Fruit fly (Drosophila melanogaster) whole organism: ENCODE measurements around the gene Ptth.

Experiments used
- CG8478 ChIP-seq: fragments of >200 bp; optimal IDR thresholded peaks from 2 replicates; lab custom pipeline; 2018; ENCODE audit warnings: inconsistent platforms
- Dll ChIP-seq: fragments of >200 bp; optimal IDR thresholded peaks from 2 replicates; lab custom pipeline; 2017
- EcR ChIP-seq, 2 experiments: fragments of >200 bp; optimal IDR thresholded peaks; 2 replicates each; lab custom pipeline; 2017; ENCODE audit warnings: missing biosample characterization in 2 of 2, missing genetic modification characterization in 2 of 2, missing genetic modification reagents in 2 of 2
- pan ChIP-seq: fragments of >200 bp; optimal IDR thresholded peaks from 2 replicates; lab custom pipeline; 2017
- psq ChIP-seq: fragments of >200 bp; optimal IDR thresholded peaks from 2 replicates; lab custom pipeline; 2017
- usp ChIP-seq: fragments of >200 bp; optimal IDR thresholded peaks from 2 replicates; lab custom pipeline; 2017; ENCODE audit warnings: missing biosample characterization, missing genetic modification characterization, mixed read lengths

Ptth gene

dm6 chr2L:559770-560567, 16.7 kb downstream of the Ptth start, which contains the start of gene rempA:
rempA (minus strand) TSS chr2L:560310.
- TF ChIP-seq EcR (GFP tag; optimal IDR thresholded peaks at IDR 0.05; lab: Kevin White, UChicago): no peak
- TF ChIP-seq usp (GFP tag; lab: Kevin White, UChicago): no peak
- TF ChIP-seq CG8478: no peak
- TF ChIP-seq pan (lab: Kevin White, UChicago): no peak
- TF ChIP-seq Dll: peak; percentile 36
- TF ChIP-seq psq (lab: Kevin White, UChicago): no peak

dm6 chr2L:559311-559710, 17.4 kb downstream of the Ptth start, which contains the start of gene Tspo:
Tspo (plus strand) TSS chr2L:559612.
- TF ChIP-seq psq (lab: Kevin White, UChicago) (no peak), CG8478 (no peak), Dll (no peak), pan (lab: Kevin White, UChicago) (no peak), usp (GFP tag; lab: Kevin White, UChicago) (no peak), EcR (GFP tag; optimal IDR thresholded peaks at IDR 0.05; lab: Kevin White, UChicago) (no peak)

- TF ChIP-seq Dll (peak; percentile 83), psq (lab: Kevin White, UChicago) (no peak)
Measured at dm6 chr2L:552432-552929, 24.2 kb downstream of the Ptth start, which contains the start of gene Ets21C. Ets21C (minus strand) TSS chr2L:552923.

dm6 chr2L:549637-550036, 27.1 kb downstream of the Ptth start:
- TF ChIP-seq Dll (no peak), pan (lab: Kevin White, UChicago) (peak; percentile 64)

- TF ChIP-seq pan (lab: Kevin White, UChicago) (no peak), CG8478 (peak; percentile 34), Dll (no peak)
Measured at dm6 chr2L:547978-548377, 28.7 kb downstream of the Ptth start.

- no peak for TF ChIP-seq psq (lab: Kevin White, UChicago)
- no peak for TF ChIP-seq pan (lab: Kevin White, UChicago)
- no peak for TF ChIP-seq usp (GFP tag; lab: Kevin White, UChicago)
- no peak for TF ChIP-seq EcR (GFP tag; optimal IDR thresholded peaks at IDR 0.05; lab: Kevin White, UChicago)
Measured at dm6 chr2L:544444-545179, 32.1 kb downstream of the Ptth start, which contains the start of the genes Spp and nAChRbeta3. Spp (minus strand) TSS chr2L:544653. nAChRbeta3 (plus strand) TSS chr2L:545129.

- TF ChIP-seq Dll (no peak), usp (GFP tag; lab: Kevin White, UChicago) (no peak), pan (lab: Kevin White, UChicago) (no peak), EcR (GFP tag; optimal IDR thresholded peaks at IDR 0.05; lab: Kevin White, UChicago) (no peak), CG8478 (no peak), psq (lab: Kevin White, UChicago) (no peak)
Measured at dm6 chr2L:543799-544198, 32.9 kb downstream of the Ptth start.

- TF ChIP-seq usp (GFP tag; lab: Kevin White, UChicago) (no peak), CG8478 (no peak), EcR (GFP tag; optimal IDR thresholded peaks at IDR 0.05; lab: Kevin White, UChicago) (no peak), psq (lab: Kevin White, UChicago) (no peak), pan (lab: Kevin White, UChicago) (no peak), Dll (no peak)
Measured at dm6 chr2L:542338-542967, 34.2 kb downstream of the Ptth start, which contains the start of gene lwr. lwr (minus strand) TSS chr2L:542580.

- no peak for TF ChIP-seq usp (GFP tag; lab: Kevin White, UChicago)
- TF ChIP-seq Dll: no peak
- TF ChIP-seq EcR (GFP tag; optimal IDR thresholded peaks at IDR 0.05; lab: Kevin White, UChicago): no peak
- TF ChIP-seq CG8478: no peak
- TF ChIP-seq psq (lab: Kevin White, UChicago): no peak
Measured at dm6 chr2L:540572-541210, 36.0 kb downstream of the Ptth start.

- no peak for TF ChIP-seq Dll
- TF ChIP-seq pan (lab: Kevin White, UChicago): no peak
- no peak for TF ChIP-seq psq (lab: Kevin White, UChicago)
- no peak for TF ChIP-seq usp (GFP tag; lab: Kevin White, UChicago)
- no peak for TF ChIP-seq CG8478
- TF ChIP-seq EcR (GFP tag; optimal IDR thresholded peaks at IDR 0.05; lab: Kevin White, UChicago): no peak
Measured at dm6 chr2L:533734-534133, 43.0 kb downstream of the Ptth start.

dm6 chr2L:530245-530644, 46.5 kb downstream of the Ptth start:
- TF ChIP-seq psq (lab: Kevin White, UChicago) (no peak), Dll (peak; percentile 13)

- TF ChIP-seq CG8478 (no peak), Dll (no peak), psq (lab: Kevin White, UChicago) (no peak), pan (lab: Kevin White, UChicago) (no peak), usp (GFP tag; lab: Kevin White, UChicago) (no peak), EcR (GFP tag; optimal IDR thresholded peaks at IDR 0.05; lab: Kevin White, UChicago) (no peak)
Measured at dm6 chr2L:527689-528088, 49.0 kb downstream of the Ptth start.
